Fruit fly (Drosophila melanogaster) whole organism, embryonic: ENCODE data around the gene CG12123.
A peak's percentile ranks its signal among the peaks of the same experiment; 100 is the strongest.

Experiments
- B-H2 ChIP-seq: fragments of 200-800 bp; sonication (Bioruptor generic); optimal IDR thresholded peaks from 2 replicates; lab custom pipeline; 2018; ENCODE audit warnings: missing biosample characterization, mild to moderate bottlenecking, missing genetic modification characterization
- CG10274 ChIP-seq: fragments of 200-800 bp; sonication (Bioruptor generic); optimal IDR thresholded peaks from 3 replicates; lab custom pipeline; 2017; ENCODE audit warnings: missing biosample characterization, mild to moderate bottlenecking, missing genetic modification characterization
- CG10431 ChIP-seq: fragments of 200-800 bp; sonication (Bioruptor generic); optimal IDR thresholded peaks from 3 replicates; lab custom pipeline; 2018; ENCODE audit warnings: missing biosample characterization, mild to moderate bottlenecking, missing genetic modification characterization
- CG10565 ChIP-seq: fragments of 200-800 bp; sonication (Bioruptor generic); optimal IDR thresholded peaks from 3 replicates; lab custom pipeline; 2016; ENCODE audit warnings: missing biosample characterization, mild to moderate bottlenecking, missing genetic modification characterization
- CG12659 ChIP-seq: fragments of 200-800 bp; sonication (Bioruptor generic); optimal IDR thresholded peaks from 3 replicates; lab custom pipeline; 2017; ENCODE audit warnings: mild to moderate bottlenecking, missing biosample characterization, missing genetic modification reagents, missing genetic modification characterization
- CG12942 ChIP-seq: fragments of 200-800 bp; sonication (Bioruptor generic); optimal IDR thresholded peaks from 3 replicates; lab custom pipeline; 2016; ENCODE audit warnings: missing biosample characterization, missing genetic modification characterization
- CG13287 ChIP-seq: fragments of 200-800 bp; sonication (Bioruptor generic); IDR thresholded peaks from 2 replicates; pipeline ENCODE4 v1.3.6; 2022; ENCODE audit warnings: missing biosample characterization, missing genetic modification characterization; ENCODE audit not compliant: partially characterized antibody
- CG14667 ChIP-seq: fragments of 200-800 bp; sonication (Bioruptor generic); IDR thresholded peaks from 2 replicates; pipeline ENCODE4 v1.3.6; 2022; ENCODE audit warnings: missing biosample characterization, missing genetic modification characterization
- CG1603 ChIP-seq: fragments of 200-800 bp; sonication (Bioruptor generic); optimal IDR thresholded peaks from 2 replicates; lab custom pipeline; 2019; ENCODE audit warnings: missing biosample characterization, mild to moderate bottlenecking, missing genetic modification characterization, moderate library complexity
- CG17328 ChIP-seq: fragments of 200-800 bp; sonication (Bioruptor generic); IDR thresholded peaks from 2 replicates; pipeline ENCODE4 v1.3.6; 2022; ENCODE audit warnings: missing biosample characterization, missing genetic modification characterization
- CG17385 ChIP-seq: fragments of 200-800 bp; sonication (Bioruptor generic); optimal IDR thresholded peaks from 3 replicates; lab custom pipeline; 2018; ENCODE audit warnings: missing biosample characterization, mild to moderate bottlenecking, missing genetic modification characterization
- CG32532 ChIP-seq: fragments of 200-800 bp; sonication (Bioruptor generic); IDR thresholded peaks from 2 replicates; pipeline ENCODE4 v1.3.6; 2022; ENCODE audit warnings: missing biosample characterization, missing genetic modification characterization
- CG32767 ChIP-seq: fragments of 200-800 bp; sonication (Bioruptor generic); IDR thresholded peaks from 2 replicates; pipeline ENCODE4 v1.3.6; 2022; ENCODE audit warnings: missing biosample characterization, missing genetic modification characterization
- CG32772 ChIP-seq: fragments of 200-800 bp; sonication (Bioruptor generic); IDR thresholded peaks from 2 replicates; pipeline ENCODE4 v1.3.6; 2022; ENCODE audit warnings: missing biosample characterization, missing genetic modification characterization
- CG34376 ChIP-seq: fragments of 200-800 bp; sonication (Bioruptor generic); optimal IDR thresholded peaks from 2 replicates; lab custom pipeline; 2018; ENCODE audit warnings: missing biosample characterization, mild to moderate bottlenecking, missing genetic modification characterization
- CG6254 ChIP-seq: fragments of 200-800 bp; sonication (Bioruptor generic); optimal IDR thresholded peaks from 3 replicates; lab custom pipeline; 2017; ENCODE audit warnings: mild to moderate bottlenecking, missing biosample characterization, missing genetic modification reagents, missing genetic modification characterization
- CG7271 ChIP-seq: fragments of 200-800 bp; sonication (Bioruptor generic); optimal IDR thresholded peaks from 2 replicates; lab custom pipeline; 2018; ENCODE audit warnings: missing biosample characterization, mild to moderate bottlenecking, missing genetic modification characterization, moderate library complexity
- CG8290 ChIP-seq, 3 experiments: fragments of 200-800 bp; sonication (Bioruptor generic); optimal IDR thresholded peaks; 2 replicates each; lab custom pipeline; 2016 to 2019; ENCODE audit warnings: missing biosample characterization in 3 of 3, missing genetic modification characterization in 3 of 3, mild to moderate bottlenecking in 2 of 3, moderate library complexity in 1 of 3
- CG9727 ChIP-seq: fragments of 200-800 bp; sonication (Bioruptor generic); optimal IDR thresholded peaks from 3 replicates; lab custom pipeline; 2017; ENCODE audit warnings: missing biosample characterization, mild to moderate bottlenecking, missing genetic modification characterization
- Dll ChIP-seq: fragments of 200-800 bp; sonication (Bioruptor generic); IDR thresholded peaks from 4 replicates; pipeline ENCODE4 v1.3.6; 2022; ENCODE audit warnings: missing biosample characterization, missing genetic modification characterization; ENCODE audit not compliant: partially characterized antibody
- Drgx ChIP-seq: fragments of 200-800 bp; sonication (Bioruptor generic); IDR thresholded peaks from 2 replicates; pipeline ENCODE4 v1.3.6; 2022; ENCODE audit warnings: missing biosample characterization, missing genetic modification characterization
- Hand ChIP-seq: fragments of 200-800 bp; sonication (Bioruptor generic); optimal IDR thresholded peaks from 2 replicates; lab custom pipeline; 2017; ENCODE audit warnings: mild to moderate bottlenecking, missing biosample characterization, missing genetic modification reagents, missing genetic modification characterization
- MBD-R2 ChIP-seq: fragments of 200-800 bp; sonication (Bioruptor generic); IDR thresholded peaks from 2 replicates; pipeline ENCODE4 v1.3.6; 2022; ENCODE audit warnings: missing biosample characterization, missing genetic modification characterization
- MESR4 ChIP-seq: fragments of 200-800 bp; sonication (Bioruptor generic); optimal IDR thresholded peaks from 2 replicates; lab custom pipeline; 2018; ENCODE audit warnings: missing biosample characterization, mild to moderate bottlenecking, missing genetic modification characterization, moderate library complexity
- Mad ChIP-seq: fragments of 200-800 bp; sonication (Bioruptor generic); optimal IDR thresholded peaks from 2 replicates; lab custom pipeline; 2016; ENCODE audit warnings: missing biosample characterization, missing genetic modification characterization
- Nf-YB ChIP-seq: fragments of 200-800 bp; sonication (Bioruptor generic); optimal IDR thresholded peaks from 3 replicates; lab custom pipeline; 2019; ENCODE audit warnings: missing biosample characterization, mild to moderate bottlenecking, missing genetic modification characterization, moderate library complexity
- PHDP ChIP-seq: fragments of 200-800 bp; sonication (Bioruptor generic); optimal IDR thresholded peaks from 3 replicates; lab custom pipeline; 2018; ENCODE audit warnings: missing biosample characterization, mild to moderate bottlenecking, missing genetic modification characterization, moderate library complexity
- Pdp1 ChIP-seq, 2 experiments: fragments of 200-800 bp; sonication (Bioruptor generic); optimal IDR thresholded peaks; 3 replicates each; lab custom pipeline; 2016; ENCODE audit warnings: missing biosample characterization in 2 of 2, missing genetic modification characterization in 2 of 2, mild to moderate bottlenecking in 1 of 2, moderate library complexity in 1 of 2
- crc ChIP-seq: fragments of 200-800 bp; sonication (Bioruptor generic); optimal IDR thresholded peaks from 2 replicates; lab custom pipeline; 2016; ENCODE audit warnings: missing biosample characterization, missing genetic modification characterization
- eve ChIP-seq, 2 experiments: fragments of >200 bp; optimal IDR thresholded peaks; 2 replicates each; lab custom pipeline; 2017; ENCODE audit warnings: missing biosample characterization in 2 of 2, missing genetic modification characterization in 2 of 2
- fd96Cb ChIP-seq: fragments of 200-800 bp; sonication (Bioruptor generic); optimal IDR thresholded peaks from 2 replicates; lab custom pipeline; 2018; ENCODE audit warnings: missing biosample characterization, mild to moderate bottlenecking, missing genetic modification characterization, moderate library complexity
- insv ChIP-seq, 2 experiments: fragments of 200-800 bp; sonication (Bioruptor generic); optimal IDR thresholded peaks; 3 replicates each; lab custom pipeline; 2016 to 2018; ENCODE audit warnings: missing biosample characterization in 2 of 2, missing genetic modification characterization in 2 of 2
- kay ChIP-seq: fragments of 200-800 bp; sonication (Bioruptor generic); optimal IDR thresholded peaks from 2 replicates; lab custom pipeline; 2016; ENCODE audit warnings: missing biosample characterization, missing genetic modification characterization
- nerfin-1 ChIP-seq: fragments of 200-800 bp; sonication (Bioruptor generic); optimal IDR thresholded peaks from 3 replicates; lab custom pipeline; 2019; ENCODE audit warnings: missing biosample characterization, mild to moderate bottlenecking, missing genetic modification characterization, moderate library complexity
- rib ChIP-seq: fragments of 200-800 bp; sonication (Bioruptor generic); IDR thresholded peaks from 2 replicates; pipeline ENCODE4 v1.3.6; 2022; ENCODE audit warnings: missing biosample characterization, missing genetic modification characterization
- sens ChIP-seq: fragments of 200-800 bp; sonication (Bioruptor generic); peaks from one replicate; lab custom pipeline; 2016; ENCODE audit warnings: missing biosample characterization, missing genetic modification characterization
- so ChIP-seq: fragments of 200-800 bp; sonication (Bioruptor generic); IDR thresholded peaks from 3 replicates; pipeline ENCODE4 v1.3.6; 2022; ENCODE audit warnings: missing biosample characterization, missing genetic modification characterization
- tin ChIP-seq: fragments of 200-800 bp; sonication (Bioruptor generic); optimal IDR thresholded peaks from 3 replicates; lab custom pipeline; 2016; ENCODE audit warnings: missing biosample characterization, missing genetic modification characterization
- tx ChIP-seq: fragments of 200-800 bp; sonication (Bioruptor generic); optimal IDR thresholded peaks from 2 replicates; lab custom pipeline; 2016; ENCODE audit warnings: missing biosample characterization, missing genetic modification characterization
- zfh1 ChIP-seq: fragments of 200-800 bp; sonication (Bioruptor generic); IDR thresholded peaks from 3 replicates; pipeline ENCODE4 v1.3.6; 2022; ENCODE audit warnings: missing biosample characterization, missing genetic modification characterization

The CG12123 gene

DNA sequence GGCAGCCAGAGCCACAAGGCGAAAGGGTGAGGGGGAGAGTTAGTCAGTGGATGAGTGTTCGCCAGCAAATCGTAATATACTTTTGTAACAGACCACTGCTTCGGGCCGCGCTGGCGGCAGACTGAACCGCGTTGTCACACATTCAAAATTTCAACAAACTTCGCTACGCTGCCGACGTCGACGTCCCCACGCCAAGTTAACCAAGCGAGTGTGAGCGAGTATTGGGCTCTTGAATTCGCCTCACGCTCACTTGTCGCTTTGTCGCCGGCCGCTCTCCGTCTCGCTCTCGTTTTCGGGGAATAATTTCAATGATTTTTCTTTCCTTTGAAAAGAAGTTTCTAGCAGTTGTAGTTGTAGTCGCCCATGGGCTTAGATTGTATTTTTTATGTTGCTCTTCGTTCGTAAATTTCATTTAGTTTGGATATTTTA lies 30.6 kb downstream of the CG12123 start, which contains the start of gene lawc (continued):
- peak in 1 of 2 experiments; percentile 9 for TF ChIP-seq insv (GFP tag; optimal IDR thresholded peaks at IDR 0.05; lab: Kevin White, UChicago)
- TF ChIP-seq tx (GFP tag; lab: Kevin White, UChicago) = no peak
- TF ChIP-seq CG1603 (tag; lab: Kevin White, UChicago) = peak; percentile 30
- TF ChIP-seq nerfin-1 = peak; percentile 50
- peak; percentile 45 for TF ChIP-seq CG10431 (GFP tag; lab: Kevin White, UChicago)
- TF ChIP-seq CG12942 (GFP tag; lab: Kevin White, UChicago) = no peak
- no peak for TF ChIP-seq CG7271 (tag; lab: Kevin White, UChicago)
- TF ChIP-seq B-H2 (GFP tag; lab: Kevin White, UChicago) = peak; percentile 69
- no peak for TF ChIP-seq CG10565 (GFP tag; lab: Kevin White, UChicago)
- TF ChIP-seq zfh1 (GFP tag; lab: Robert Waterston, UW) = 0 out of 3 replicates have a peak, but pooled peaks have one; percentile 43
- no peak for TF ChIP-seq Mad
- peak; percentile 37 for TF ChIP-seq CG12659 (GFP tag; lab: Kevin White, UChicago)
- no peak for TF ChIP-seq crc (GFP tag; lab: Kevin White, UChicago)
- TF ChIP-seq CG6254 (GFP tag; lab: Kevin White, UChicago) = no peak
- no peak for TF ChIP-seq CG14667
- TF ChIP-seq fd96Cb (tag; lab: Kevin White, UChicago) = no peak
- TF ChIP-seq Dll (GFP tag; lab: Robert Waterston, UW) = 0 out of 4 replicates have a peak, but pooled peaks have one; percentile 14
- peak; percentile 74 for TF ChIP-seq CG17385 (GFP tag; lab: Kevin White, UChicago)
- peak; percentile 60 for TF ChIP-seq CG32532 (GFP tag; lab: Robert Waterston, UW)
- no peak for TF ChIP-seq CG32772 (GFP tag; lab: Robert Waterston, UW)
- peak; percentile 33 for TF ChIP-seq PHDP (tag; lab: Kevin White, UChicago)
- TF ChIP-seq sens (GFP tag; lab: Kevin White, UChicago) = peak; percentile 53
- peak; percentile 85 for TF ChIP-seq CG34376 (GFP tag; lab: Kevin White, UChicago)
- TF ChIP-seq MESR4 (GFP tag; lab: Kevin White, UChicago) = peak; percentile 46
- TF ChIP-seq Drgx = peak; percentile 86
- TF ChIP-seq CG10274 = peak; percentile 3
- TF ChIP-seq Nf-YB = peak; percentile 32
- TF ChIP-seq Pdp1 (GFP tag; optimal IDR thresholded peaks at IDR 0.05; lab: Kevin White, UChicago) = peak in 1 of 2 experiments; percentile 49
- TF ChIP-seq CG32767 (GFP tag; lab: Robert Waterston, UW) = peak; percentile 52; the same call in 1 of the 2 replicates
- no peak for TF ChIP-seq eve (GFP tag; optimal IDR thresholded peaks at IDR 0.05; lab: Kevin White, UChicago)
- TF ChIP-seq CG17328 (GFP tag; lab: Robert Waterston, UW) = peak; percentile 41; the same call in 1 of the 2 replicates
- TF ChIP-seq kay (GFP tag; lab: Kevin White, UChicago) = peak; percentile 24
- TF ChIP-seq Hand (GFP tag; lab: Kevin White, UChicago) = peak; percentile 66
- TF ChIP-seq MBD-R2 (GFP tag; lab: Robert Waterston, UW) = peak; percentile 42; the same call in 1 of the 2 replicates
- peak; percentile 7 for TF ChIP-seq CG9727 (GFP tag; lab: Kevin White, UChicago)
- peak; percentile 72; the same call in 1 of the 2 replicates for TF ChIP-seq rib (GFP tag; lab: Robert Waterston, UW)
- TF ChIP-seq tin (GFP tag; lab: Kevin White, UChicago) = peak; percentile 10
- peak; percentile 24; the same call in 1 of the 2 replicates for TF ChIP-seq CG13287 (GFP tag; lab: Robert Waterston, UW)
- TF ChIP-seq so (GFP tag; lab: Robert Waterston, UW) = peak; percentile 75; the same call in 2 of the 3 replicates
- no peak for TF ChIP-seq CG8290 (GFP tag; optimal IDR thresholded peaks at IDR 0.05; lab: Kevin White, UChicago)
- TF ChIP-seq CG8290 (tag; optimal IDR thresholded peaks at IDR 0.05; lab: Kevin White, UChicago) = peak in 1 of 2 experiments; percentile 85
